Worm (Caenorhabditis elegans): Measurements from ENCODE around the gene ZK673.2.
A peak's percentile ranks its signal among the peaks of the same experiment; 100 is the strongest.

- no peak for TF ChIP-seq unc-62 (GFP tag; optimal IDR thresholded peaks at IDR 0.05)
- no peak for TF ChIP-seq lin-15B (tag; optimal IDR thresholded peaks at IDR 0.05)
- TF ChIP-seq nhr-11 (tag; optimal IDR thresholded peaks at IDR 0.05) = peak; percentile 32
- no peak for TF ChIP-seq skn-1 (tag; optimal IDR thresholded peaks at IDR 0.05)
- TF ChIP-seq alr-1 (tag; optimal IDR thresholded peaks at IDR 0.05; ENCODE audit: borderline replicate concordance) = no peak
- TF ChIP-seq ztf-11 (tag; optimal IDR thresholded peaks at IDR 0.05) = no peak
Observed at ce11 chrII:10447348-10448316, at the start of gene ZK673.2.
